Fruit fly (Drosophila melanogaster) whole organism, pupa: ENCODE results near the gene Lint-1.

Source experiments
- CG12605 ChIP-seq: fragments of 200-800 bp; sonication (Bioruptor generic); IDR thresholded peaks from 2 replicates; pipeline ENCODE4 v1.3.6; 2022; ENCODE audit warnings: missing biosample characterization, missing genetic modification characterization
- CG17806 ChIP-seq: fragments of 200-800 bp; sonication (Bioruptor generic); optimal IDR thresholded peaks from 2 replicates; lab custom pipeline; 2018; ENCODE audit warnings: missing biosample characterization, mild to moderate bottlenecking, missing genetic modification characterization, moderate library complexity
- CG32121 ChIP-seq: fragments of 200-800 bp; sonication (Bioruptor generic); IDR thresholded peaks from 2 replicates; pipeline ENCODE4 v1.3.6; 2022; ENCODE audit warnings: missing biosample characterization, missing genetic modification characterization
- EcR ChIP-seq: fragments of 200-800 bp; sonication (Bioruptor generic); optimal IDR thresholded peaks from 3 replicates; lab custom pipeline; 2019; ENCODE audit warnings: missing biosample characterization, missing genetic modification characterization, mild to moderate bottlenecking, moderate library complexity, missing genetic modification reagents
- Snoo ChIP-seq: fragments of 200-800 bp; sonication (Bioruptor generic); optimal IDR thresholded peaks from 3 replicates; lab custom pipeline; 2017; ENCODE audit warnings: missing biosample characterization, mild to moderate bottlenecking, missing genetic modification characterization, inconsistent platforms
- rn ChIP-seq: fragments of 200-800 bp; sonication (Bioruptor generic); IDR thresholded peaks from 2 replicates; pipeline ENCODE4 v1.3.6; 2022; ENCODE audit warnings: missing biosample characterization, missing genetic modification characterization

DNA sequence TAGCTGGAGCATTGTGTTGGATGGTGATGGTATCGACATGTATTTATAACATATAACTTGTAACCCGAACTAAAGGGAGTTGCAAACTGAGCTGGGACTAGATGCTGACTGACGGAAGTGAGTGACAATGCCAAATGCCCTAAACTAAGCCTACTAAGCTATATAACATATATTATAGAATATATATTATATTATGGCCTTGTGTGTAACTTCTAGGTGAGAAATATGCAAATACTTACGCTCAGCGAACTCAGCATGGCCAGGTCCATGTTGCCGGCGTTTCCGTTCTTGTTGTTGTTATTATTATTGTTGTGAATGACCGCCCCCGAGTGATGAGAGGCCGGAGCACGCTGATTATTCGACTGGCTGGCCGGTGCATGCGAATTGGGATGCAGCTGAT is 16.8 kb upstream of the Lint-1 start, which contains the start of gene CG44385:
- no peak for TF ChIP-seq EcR
- no peak for TF ChIP-seq CG17806
- no peak for TF ChIP-seq rn (GFP tag; lab: Robert Waterston, UW)
- no peak for TF ChIP-seq CG32121
- TF ChIP-seq CG12605, result no peak
- TF ChIP-seq Snoo, result no peak
